Fruit fly (Drosophila melanogaster) whole organism, embryonic: Measurements from ENCODE around the gene CG13314.

Experiments used
- Awh ChIP-seq: fragments of 200-800 bp; sonication (Bioruptor generic); IDR thresholded peaks from 2 replicates; pipeline ENCODE4, ENCODE4 v1.3.6; 2022; ENCODE audit warnings: missing biosample characterization, missing genetic modification characterization
- B-H2 ChIP-seq: fragments of 200-800 bp; sonication (Bioruptor generic); optimal IDR thresholded peaks from 2 replicates; lab custom pipeline; 2018; ENCODE audit warnings: missing biosample characterization, mild to moderate bottlenecking, missing genetic modification characterization
- BEAF-32 ChIP-seq: fragments of 200-800 bp; sonication (Bioruptor generic); optimal IDR thresholded peaks from 3 replicates; lab custom pipeline; 2017; ENCODE audit warnings: missing biosample characterization, missing genetic modification characterization, mild to moderate bottlenecking, moderate library complexity, missing genetic modification reagents
- Bgb ChIP-seq: fragments of 200-800 bp; sonication (Bioruptor generic); IDR thresholded peaks from 2 replicates; pipeline ENCODE4 v1.3.6; 2022; ENCODE audit warnings: missing biosample characterization, missing genetic modification characterization; ENCODE audit not compliant: partially characterized antibody
- CG1024 ChIP-seq: fragments of 200-800 bp; sonication (Bioruptor generic); IDR thresholded peaks from 2 replicates; pipeline ENCODE4 v1.3.6; 2022; ENCODE audit warnings: missing biosample characterization, missing genetic modification characterization
- CG10267 ChIP-seq: fragments of 200-800 bp; sonication (Bioruptor generic); optimal IDR thresholded peaks from 2 replicates; lab custom pipeline; 2018; ENCODE audit warnings: missing biosample characterization, mild to moderate bottlenecking, missing genetic modification characterization, moderate library complexity
- CG10979 ChIP-seq: fragments of 200-800 bp; sonication (Bioruptor generic); optimal IDR thresholded peaks from 2 replicates; lab custom pipeline; 2018; ENCODE audit warnings: missing biosample characterization, mild to moderate bottlenecking, missing genetic modification characterization, moderate library complexity
- CG11456 ChIP-seq: fragments of 200-800 bp; sonication (Bioruptor generic); IDR thresholded peaks from 3 replicates; pipeline ENCODE4 v1.3.6; 2022; ENCODE audit warnings: missing biosample characterization, missing genetic modification characterization
- CG13894 ChIP-seq: fragments of 200-800 bp; sonication (Bioruptor generic); optimal IDR thresholded peaks from 3 replicates; lab custom pipeline; 2018; ENCODE audit warnings: missing biosample characterization, mild to moderate bottlenecking, missing genetic modification characterization, moderate library complexity
- CG14860 ChIP-seq: fragments of 200-800 bp; sonication (Bioruptor generic); IDR thresholded peaks from 3 replicates; pipeline ENCODE4 v1.3.6; 2022; ENCODE audit warnings: missing biosample characterization, missing genetic modification characterization; ENCODE audit not compliant: partially characterized antibody
- CG16813 ChIP-seq: fragments of 200-800 bp; sonication (Bioruptor generic); IDR thresholded peaks from 3 replicates; pipeline ENCODE4 v1.3.6; 2022; ENCODE audit warnings: missing biosample characterization, missing genetic modification characterization; ENCODE audit not compliant: partially characterized antibody
- CG2199 ChIP-seq: fragments of 200-800 bp; sonication (Bioruptor generic); IDR thresholded peaks from 3 replicates; pipeline ENCODE4 v1.3.6; 2022; ENCODE audit warnings: missing biosample characterization, missing genetic modification characterization
- CG32532 ChIP-seq: fragments of 200-800 bp; sonication (Bioruptor generic); IDR thresholded peaks from 2 replicates; pipeline ENCODE4 v1.3.6; 2022; ENCODE audit warnings: missing biosample characterization, missing genetic modification characterization
- CG4730 ChIP-seq: fragments of 200-800 bp; sonication (Bioruptor generic); IDR thresholded peaks from 2 replicates; pipeline ENCODE4 v1.3.6; 2022; ENCODE audit warnings: missing biosample characterization, missing genetic modification characterization
- CG4854 ChIP-seq: fragments of 200-800 bp; sonication (Bioruptor generic); optimal IDR thresholded peaks from 2 replicates; lab custom pipeline; 2016; ENCODE audit warnings: missing biosample characterization, missing genetic modification characterization, inconsistent platforms
- CG6689 ChIP-seq: fragments of 200-800 bp; sonication (Bioruptor generic); IDR thresholded peaks from 2 replicates; pipeline ENCODE4 v1.3.6; 2022; ENCODE audit warnings: missing biosample characterization, missing genetic modification characterization
- CG6791 ChIP-seq: fragments of 200-800 bp; sonication (Bioruptor generic); IDR thresholded peaks from 3 replicates; pipeline ENCODE4 v1.3.6; 2022; ENCODE audit warnings: missing biosample characterization, missing genetic modification characterization; ENCODE audit not compliant: partially characterized antibody
- CG7745 ChIP-seq: fragments of 200-800 bp; sonication (Bioruptor generic); optimal IDR thresholded peaks from 2 replicates; lab custom pipeline; 2018; ENCODE audit warnings: missing biosample characterization, mild to moderate bottlenecking, missing genetic modification characterization, moderate library complexity
- CG9215 ChIP-seq: fragments of 200-800 bp; sonication (Bioruptor generic); IDR thresholded peaks from 2 replicates; pipeline ENCODE4 v1.3.6; 2022; ENCODE audit warnings: missing biosample characterization, missing genetic modification characterization
- Eip74EF ChIP-seq, 2 experiments: fragments of 200-800 bp in 1 of 2; fragments of >200 bp in 1 of 2; sonication (Bioruptor generic) in 1 of 2; optimal IDR thresholded peaks; 2 replicates each; lab custom pipeline; 2017 to 2019; ENCODE audit warnings: missing biosample characterization in 2 of 2, missing genetic modification characterization in 2 of 2, mild to moderate bottlenecking in 1 of 2, moderate library complexity in 1 of 2
- HmgD ChIP-seq: fragments of 200-800 bp; sonication (Bioruptor generic); optimal IDR thresholded peaks from 3 replicates; lab custom pipeline; 2016; ENCODE audit warnings: missing biosample characterization, missing genetic modification characterization
- Jarid2 ChIP-seq: fragments of 200-800 bp; sonication (Bioruptor generic); optimal IDR thresholded peaks from 3 replicates; lab custom pipeline; 2017; ENCODE audit warnings: mild to moderate bottlenecking, missing biosample characterization, missing genetic modification reagents, missing genetic modification characterization
- Kr ChIP-seq: fragments of 200-800 bp; sonication (Bioruptor generic); optimal IDR thresholded peaks from 2 replicates; lab custom pipeline; 2017; ENCODE audit warnings: missing biosample characterization, mild to moderate bottlenecking, missing genetic modification characterization
- Med ChIP-seq: fragments of 200-800 bp; sonication (Bioruptor generic); peaks from one replicate; lab custom pipeline; 2016; ENCODE audit warnings: missing biosample characterization, missing genetic modification characterization, mild to moderate bottlenecking, inconsistent platforms, moderate library complexity
- NC2α ChIP-seq: fragments of 200-800 bp; sonication (Bioruptor generic); optimal IDR thresholded peaks from 2 replicates; lab custom pipeline; 2016; ENCODE audit warnings: missing biosample characterization, missing genetic modification characterization
- Oli ChIP-seq: fragments of 200-800 bp; sonication (Bioruptor generic); optimal IDR thresholded peaks from 2 replicates; lab custom pipeline; 2018; ENCODE audit warnings: missing biosample characterization, mild to moderate bottlenecking, missing genetic modification characterization, moderate library complexity
- PHDP ChIP-seq: fragments of 200-800 bp; sonication (Bioruptor generic); optimal IDR thresholded peaks from 3 replicates; lab custom pipeline; 2018; ENCODE audit warnings: missing biosample characterization, mild to moderate bottlenecking, missing genetic modification characterization, moderate library complexity
- Ravus ChIP-seq: fragments of 200-800 bp; sonication (Bioruptor generic); IDR thresholded peaks from 2 replicates; pipeline ENCODE4 v1.3.6; 2022; ENCODE audit warnings: missing biosample characterization, missing genetic modification characterization
- Sox102F ChIP-seq: fragments of 200-800 bp; sonication (Bioruptor generic); optimal IDR thresholded peaks from 2 replicates; lab custom pipeline; 2018; ENCODE audit warnings: missing biosample characterization, mild to moderate bottlenecking, missing genetic modification characterization, moderate library complexity
- TFAM ChIP-seq: fragments of 200-800 bp; sonication (Bioruptor generic); optimal IDR thresholded peaks from 2 replicates; lab custom pipeline; 2017; ENCODE audit warnings: missing biosample characterization, missing genetic modification characterization, inconsistent platforms
- ase ChIP-seq: fragments of 200-800 bp; sonication (Bioruptor generic); IDR thresholded peaks from 3 replicates; pipeline ENCODE4 v1.3.6; 2022; ENCODE audit warnings: missing biosample characterization, missing genetic modification characterization
- danr ChIP-seq: fragments of 200-800 bp; sonication (Bioruptor generic); IDR thresholded peaks from 2 replicates; pipeline ENCODE4 v1.3.6; 2022; ENCODE audit warnings: missing biosample characterization, missing genetic modification characterization
- ems ChIP-seq: fragments of 200-800 bp; sonication (Bioruptor generic); optimal IDR thresholded peaks from 3 replicates; lab custom pipeline; 2016; ENCODE audit warnings: missing biosample characterization, missing genetic modification characterization
- fd64A ChIP-seq: fragments of 200-800 bp; sonication (Bioruptor generic); optimal IDR thresholded peaks from 3 replicates; lab custom pipeline; 2018; ENCODE audit warnings: missing biosample characterization, mild to moderate bottlenecking, missing genetic modification characterization
- gem ChIP-seq: fragments of 200-800 bp; sonication (Bioruptor generic); optimal IDR thresholded peaks from 2 replicates; lab custom pipeline; 2019; ENCODE audit warnings: missing biosample characterization, mild to moderate bottlenecking, missing genetic modification characterization, moderate library complexity
- her ChIP-seq: fragments of 200-800 bp; sonication (Bioruptor generic); optimal IDR thresholded peaks from 2 replicates; lab custom pipeline; 2016; ENCODE audit warnings: missing biosample characterization, missing genetic modification characterization
- inv ChIP-seq: fragments of 200-800 bp; sonication (Bioruptor generic); IDR thresholded peaks from 2 replicates; pipeline ENCODE4 v1.3.6; 2022; ENCODE audit warnings: missing biosample characterization, missing genetic modification characterization; ENCODE audit not compliant: partially characterized antibody
- ken ChIP-seq: fragments of 200-800 bp; sonication (Bioruptor generic); IDR thresholded peaks from 3 replicates; pipeline ENCODE4 v1.3.6; 2022; ENCODE audit warnings: missing biosample characterization, missing genetic modification characterization
- lbe ChIP-seq: fragments of 200-800 bp; sonication (Bioruptor generic); optimal IDR thresholded peaks from 2 replicates; lab custom pipeline; 2016; ENCODE audit warnings: missing biosample characterization, mild to moderate bottlenecking, missing genetic modification characterization
- lola ChIP-seq, 3 experiments: fragments of >200 bp in 2 of 3; fragments of 200-800 bp in 1 of 3; sonication (Bioruptor generic) in 1 of 3; optimal IDR thresholded peaks; 2 replicates each; lab custom pipeline; 2017 to 2019; ENCODE audit warnings: missing biosample characterization in 3 of 3, missing genetic modification characterization in 3 of 3, mild to moderate bottlenecking in 1 of 3, moderate library complexity in 1 of 3
- maf-S ChIP-seq: fragments of 200-800 bp; sonication (Bioruptor generic); optimal IDR thresholded peaks from 2 replicates; lab custom pipeline; 2016; ENCODE audit warnings: missing biosample characterization, missing genetic modification characterization
- mld ChIP-seq: fragments of 200-800 bp; sonication (Bioruptor generic); IDR thresholded peaks from 3 replicates; pipeline ENCODE4 v1.3.6; 2022; ENCODE audit warnings: missing biosample characterization, missing genetic modification characterization; ENCODE audit not compliant: partially characterized antibody
- sd ChIP-seq: fragments of 200-800 bp; sonication (Bioruptor generic); optimal IDR thresholded peaks from 3 replicates; lab custom pipeline; 2018; ENCODE audit warnings: missing biosample characterization, mild to moderate bottlenecking, missing genetic modification characterization, moderate library complexity
- sens ChIP-seq: fragments of 200-800 bp; sonication (Bioruptor generic); peaks from one replicate; lab custom pipeline; 2016; ENCODE audit warnings: missing biosample characterization, missing genetic modification characterization
- slbo ChIP-seq: fragments of 200-800 bp; sonication (Bioruptor generic); IDR thresholded peaks from 2 replicates; pipeline ENCODE4 v1.3.6; 2022; ENCODE audit warnings: missing biosample characterization, missing genetic modification characterization
- tio ChIP-seq: fragments of 200-800 bp; sonication (Bioruptor generic); optimal IDR thresholded peaks from 2 replicates; lab custom pipeline; 2017; ENCODE audit warnings: missing biosample characterization, missing genetic modification characterization, inconsistent platforms
- tll ChIP-seq, 2 experiments: fragments of 200-800 bp in 1 of 2; fragments of >200 bp in 1 of 2; sonication (Bioruptor generic) in 1 of 2; optimal IDR thresholded peaks; 2 replicates each; lab custom pipeline; 2017 to 2019; ENCODE audit warnings: missing biosample characterization in 2 of 2, missing genetic modification characterization in 2 of 2, mild to moderate bottlenecking in 1 of 2, moderate library complexity in 1 of 2

The CG13314 gene

dm6 chr3L:8996173-8996767 is 14.7 kb downstream of the CG13314 start (continued):
- TF ChIP-seq maf-S (GFP tag; lab: Kevin White, UChicago) (peak; percentile 10), ems (GFP tag; lab: Kevin White, UChicago) (peak; percentile 51), lbe (peak; percentile 80), CG6689 (peak; percentile 70), danr (GFP tag; lab: Robert Waterston, UW) (0 out of 2 replicates have a peak, but pooled peaks have one; percentile 9), CG9215 (GFP tag; lab: Robert Waterston, UW) (no peak), mld (GFP tag; lab: Robert Waterston, UW) (no peak), Kr (GFP tag; lab: Kevin White, UChicago) (no peak), CG13894 (no peak), CG11456 (GFP tag; lab: Robert Waterston, UW) (peak; percentile 67; the same call in 2 of the 3 replicates), Jarid2 (GFP tag; lab: Kevin White, UChicago) (no peak), her (no peak), Ravus (GFP tag; lab: Robert Waterston, UW) (no peak; the same call in 1 of the 2 replicates)

dm6 chr3L:8996899-8997685 is 15.5 kb downstream of the CG13314 start:
- no peak for TF ChIP-seq CG14860
- TF ChIP-seq sens (GFP tag; lab: Kevin White, UChicago) = peak; percentile 55
- no peak for TF ChIP-seq CG4854
- no peak for TF ChIP-seq ase (GFP tag; lab: Robert Waterston, UW)
- no peak for TF ChIP-seq NC2α
- no peak for TF ChIP-seq CG1024 (GFP tag; lab: Robert Waterston, UW)
- no peak for TF ChIP-seq Bgb (GFP tag; lab: Robert Waterston, UW)
- no peak for TF ChIP-seq Oli (tag; lab: Kevin White, UChicago)
- TF ChIP-seq CG7745 (tag; lab: Kevin White, UChicago) = no peak
- TF ChIP-seq gem = no peak
- TF ChIP-seq tio (GFP tag; lab: Kevin White, UChicago) = no peak
- TF ChIP-seq B-H2 (GFP tag; lab: Kevin White, UChicago) = no peak
- no peak for TF ChIP-seq PHDP
- TF ChIP-seq CG4730 (GFP tag; lab: Robert Waterston, UW) = no peak
- TF ChIP-seq Sox102F (GFP tag; lab: Kevin White, UChicago) = no peak
- no peak for TF ChIP-seq fd64A (GFP tag; lab: Kevin White, UChicago)
- TF ChIP-seq HmgD (GFP tag; lab: Kevin White, UChicago) = no peak
- TF ChIP-seq CG16813 = no peak
- TF ChIP-seq Eip74EF (GFP tag; optimal IDR thresholded peaks at IDR 0.05; lab: Kevin White, UChicago) = no peak
- no peak for TF ChIP-seq tll (GFP tag; optimal IDR thresholded peaks at IDR 0.05; lab: Kevin White, UChicago)
- no peak for TF ChIP-seq CG10267
- TF ChIP-seq ken (GFP tag; lab: Robert Waterston, UW) = no peak
- TF ChIP-seq Med = peak; percentile 75
- no peak for TF ChIP-seq CG2199 (GFP tag; lab: Robert Waterston, UW)
- TF ChIP-seq CG32532 (GFP tag; lab: Robert Waterston, UW) = no peak
- TF ChIP-seq inv (GFP tag; lab: Robert Waterston, UW) = no peak
- no peak for TF ChIP-seq TFAM (GFP tag; lab: Kevin White, UChicago)
- no peak for TF ChIP-seq BEAF-32
- TF ChIP-seq sd (tag; lab: Kevin White, UChicago) = no peak
- no peak for TF ChIP-seq lola (GFP tag; optimal IDR thresholded peaks at IDR 0.05; lab: Kevin White, UChicago)
- TF ChIP-seq CG6791 = no peak
- no peak for TF ChIP-seq CG10979 (tag; lab: Kevin White, UChicago)
- no peak for TF ChIP-seq slbo
- 0 out of 2 replicates have a peak, but pooled peaks have one; percentile 24 for TF ChIP-seq Awh (GFP tag; lab: Robert Waterston, UW)
